Fruit fly (Drosophila melanogaster) whole organism, wandering third instar larva: ENCODE measurements around the gene EloA.

Experiments used
- Abd-B ChIP-seq: fragments of >200 bp; optimal IDR thresholded peaks from 2 replicates; lab custom pipeline; 2017; ENCODE audit warnings: missing biosample characterization, missing genetic modification characterization
- CrebA ChIP-seq: fragments of 200-800 bp; sonication (Bioruptor generic); optimal IDR thresholded peaks from 2 replicates; lab custom pipeline; 2016; ENCODE audit warnings: missing biosample characterization, mild to moderate bottlenecking, missing genetic modification characterization, borderline replicate concordance
- Dif ChIP-seq: fragments of 200-275, 200-300 bp; sonication (Bioruptor generic); optimal IDR thresholded peaks from 2 replicates; lab custom pipeline; 2018; ENCODE audit warnings: missing biosample characterization, missing genetic modification characterization; ENCODE audit not compliant: partially characterized antibody
- GATAd ChIP-seq: sonication (Bioruptor generic); optimal IDR thresholded peaks from 2 replicates; lab custom pipeline; 2016; ENCODE audit warnings: missing biosample characterization, missing genetic modification characterization
- HLH106 ChIP-seq: fragments of 200-800 bp; optimal IDR thresholded peaks from 3 replicates; lab custom pipeline; 2019; ENCODE audit warnings: missing biosample characterization, mild to moderate bottlenecking, missing genetic modification characterization, moderate library complexity
- Hnf4 ChIP-seq: fragments of 200-800 bp; sonication (Bioruptor generic); optimal IDR thresholded peaks from 2 replicates; lab custom pipeline; 2016; ENCODE audit warnings: missing biosample characterization, mild to moderate bottlenecking, missing genetic modification characterization
- Hr78 ChIP-seq: fragments of >200 bp; optimal IDR thresholded peaks from 2 replicates; lab custom pipeline; 2017; ENCODE audit warnings: missing biosample characterization, missing genetic modification characterization
- Hr83 ChIP-seq: fragments of 200-300 bp; sonication (Bioruptor generic); optimal IDR thresholded peaks from 2 replicates; lab custom pipeline; 2016; ENCODE audit warnings: missing biosample characterization, mild to moderate bottlenecking, missing genetic modification characterization, moderate library complexity; ENCODE audit not compliant: poor library complexity, severe bottlenecking
- Mio ChIP-seq: sonication (Bioruptor generic); optimal IDR thresholded peaks from 2 replicates; lab custom pipeline; 2016; ENCODE audit warnings: missing biosample characterization, missing genetic modification characterization
- Myc ChIP-seq: fragments of >200 bp; optimal IDR thresholded peaks from 2 replicates; lab custom pipeline; 2017
- OdsH ChIP-seq: fragments of 200-800 bp; sonication (Bioruptor generic); optimal IDR thresholded peaks from 2 replicates; lab custom pipeline; 2016; ENCODE audit warnings: missing biosample characterization, mild to moderate bottlenecking, missing genetic modification characterization
- Sp1 ChIP-seq: fragments of 200-800 bp; sonication (Bioruptor generic); optimal IDR thresholded peaks from 3 replicates; lab custom pipeline; 2019; ENCODE audit warnings: missing biosample characterization, mild to moderate bottlenecking, missing genetic modification characterization, moderate library complexity
- Vsx2 ChIP-seq: fragments of 200-300, 225-300 bp; sonication (Bioruptor generic); optimal IDR thresholded peaks from 2 replicates; lab custom pipeline; 2018; ENCODE audit warnings: missing biosample characterization, missing genetic modification characterization; ENCODE audit not compliant: partially characterized antibody
- br ChIP-seq: fragments of 200-800 bp; sonication (Bioruptor generic); optimal IDR thresholded peaks from 2 replicates; lab custom pipeline; 2016; ENCODE audit warnings: missing biosample characterization, missing genetic modification characterization
- brk ChIP-seq: fragments of 200-800 bp; sonication (Bioruptor generic); optimal IDR thresholded peaks from 2 replicates; lab custom pipeline; 2016; ENCODE audit warnings: missing biosample characterization, mild to moderate bottlenecking, missing genetic modification characterization
- dl ChIP-seq, 2 experiments: fragments of 175-275, 200-275 bp in 1 of 2; fragments of 200-275 bp in 1 of 2; sonication (Bioruptor generic); optimal IDR thresholded peaks; lab custom pipeline; 2018; ENCODE audit warnings: mild to moderate bottlenecking in 2 of 2, missing biosample characterization in 2 of 2, missing genetic modification characterization in 2 of 2, moderate library complexity in 2 of 2; ENCODE audit not compliant: partially characterized antibody in 2 of 2, insufficient read depth in 1 of 2
- dmrt93B ChIP-seq: fragments of 200-800 bp; sonication (Bioruptor generic); optimal IDR thresholded peaks from 2 replicates; lab custom pipeline; 2018; ENCODE audit warnings: missing biosample characterization, mild to moderate bottlenecking, missing genetic modification characterization
- dsf ChIP-seq: sonication (Bioruptor generic); optimal IDR thresholded peaks from 2 replicates; lab custom pipeline; 2016; ENCODE audit warnings: missing biosample characterization, missing genetic modification characterization, borderline replicate concordance
- ey ChIP-seq: fragments of 200-800 bp; sonication (Bioruptor generic); optimal IDR thresholded peaks from 2 replicates; lab custom pipeline; 2016; ENCODE audit warnings: missing biosample characterization, missing genetic modification characterization
- fru ChIP-seq: fragments of 200-800 bp; sonication (Bioruptor generic); optimal IDR thresholded peaks from 3 replicates; lab custom pipeline; 2016; ENCODE audit warnings: missing biosample characterization, mild to moderate bottlenecking, missing genetic modification characterization
- h ChIP-seq: fragments of 200-800 bp; sonication (Bioruptor generic); optimal IDR thresholded peaks from 3 replicates; lab custom pipeline; 2016; ENCODE audit warnings: missing biosample characterization, mild to moderate bottlenecking, missing genetic modification characterization
- lola ChIP-seq: fragments of >200 bp; optimal IDR thresholded peaks from 2 replicates; lab custom pipeline; 2017; ENCODE audit warnings: missing biosample characterization, missing genetic modification characterization
- pan ChIP-seq: fragments of >200 bp; optimal IDR thresholded peaks from 2 replicates; lab custom pipeline; 2017
- psq ChIP-seq: fragments of 200-800 bp; sonication (Bioruptor generic); optimal IDR thresholded peaks from 3 replicates; lab custom pipeline; 2017; ENCODE audit warnings: missing biosample characterization, mild to moderate bottlenecking, missing genetic modification characterization, moderate library complexity
- sage ChIP-seq: fragments of 200-800 bp; sonication (Bioruptor generic); optimal IDR thresholded peaks from 2 replicates; lab custom pipeline; 2016; ENCODE audit warnings: missing biosample characterization, mild to moderate bottlenecking, missing genetic modification characterization
- sv ChIP-seq: fragments of 200-800 bp; sonication (Bioruptor generic); optimal IDR thresholded peaks from 3 replicates; lab custom pipeline; 2016; ENCODE audit warnings: missing biosample characterization, missing genetic modification characterization
- tai ChIP-seq: sonication (Bioruptor generic); optimal IDR thresholded peaks from 2 replicates; lab custom pipeline; 2016; ENCODE audit warnings: missing biosample characterization, missing genetic modification characterization
- woc ChIP-seq: sonication (Bioruptor generic); optimal IDR thresholded peaks from 2 replicates; lab custom pipeline; 2016; ENCODE audit warnings: missing biosample characterization, mild to moderate bottlenecking, missing genetic modification characterization

The EloA gene

dm6 chr3R:23280806-23281257 lies 29.5 kb downstream of the EloA start, which contains the start of the genes orb and Cdc16 (continued):
- TF ChIP-seq Mio (GFP tag; lab: Kevin White, UChicago) (no peak), dl (GFP tag; optimal IDR thresholded peaks at IDR 0.05; lab: Kevin White, UChicago; ENCODE audit: insufficient read depth in 1 of 2, partially characterized antibody in 2 of 2) (no peak), Dif (GFP tag; lab: Kevin White, UChicago) (no peak), h (GFP tag; lab: Kevin White, UChicago) (peak; percentile 88), psq (peak; percentile 82), Hr83 (GFP tag; lab: Kevin White, UChicago) (peak; percentile 95), Myc (lab: Kevin White, UChicago) (no peak), ey (GFP tag; lab: Kevin White, UChicago) (peak; percentile 79)

dm6 chr3R:23283702-23284101 lies 32.3 kb downstream of the EloA start, which contains the start of gene CG6763:
CG6763 (plus strand) TSS chr3R:23284002.
- TF ChIP-seq br, result no peak
- TF ChIP-seq Hr78, result no peak

- TF ChIP-seq HLH106 (no peak), CrebA (GFP tag; lab: Kevin White, UChicago) (no peak), GATAd (GFP tag; lab: Kevin White, UChicago) (no peak), brk (GFP tag; lab: Kevin White, UChicago) (no peak), Dif (GFP tag; lab: Kevin White, UChicago) (no peak), sv (GFP tag; lab: Kevin White, UChicago) (no peak), tai (GFP tag; lab: Kevin White, UChicago) (no peak), dsf (GFP tag; lab: Kevin White, UChicago) (no peak), pan (no peak), Hr83 (GFP tag; lab: Kevin White, UChicago) (no peak)
These were observed 32.9 kb downstream of the EloA start for dm6 chr3R:23284256-23284655.

- no peak for TF ChIP-seq pan
- TF ChIP-seq Hnf4 (GFP tag; lab: Kevin White, UChicago), result no peak
- TF ChIP-seq dsf (GFP tag; lab: Kevin White, UChicago), result no peak
- TF ChIP-seq Myc (lab: Kevin White, UChicago), result no peak
- TF ChIP-seq HLH106, result no peak
- no peak for TF ChIP-seq Hr78
- TF ChIP-seq woc (GFP tag; lab: Kevin White, UChicago), result no peak
- TF ChIP-seq lola (GFP tag; lab: Kevin White, UChicago), result no peak
These were observed 36.6 kb downstream of the EloA start, which contains the start of gene wam for dm6 chr3R:23287951-23288350. wam (minus strand) TSS chr3R:23288051.

dm6 chr3R:23290089-23290488 lies 38.7 kb downstream of the EloA start, which contains the start of gene bb8:
bb8 (minus strand) TSS chr3R:23290189.
- no peak for TF ChIP-seq sage (GFP tag; lab: Kevin White, UChicago)
- no peak for TF ChIP-seq Vsx2 (GFP tag; lab: Kevin White, UChicago)
- TF ChIP-seq brk (GFP tag; lab: Kevin White, UChicago), result no peak
- no peak for TF ChIP-seq Hr78
- TF ChIP-seq Abd-B (GFP tag; lab: Kevin White, UChicago), result no peak
- TF ChIP-seq Myc (lab: Kevin White, UChicago), result no peak
- TF ChIP-seq tai (GFP tag; lab: Kevin White, UChicago), result no peak
- TF ChIP-seq fru (GFP tag; lab: Kevin White, UChicago), result no peak
- no peak for TF ChIP-seq sv (GFP tag; lab: Kevin White, UChicago)
- no peak for TF ChIP-seq Sp1 (GFP tag; lab: Kevin White, UChicago)
- TF ChIP-seq dmrt93B, result no peak
- TF ChIP-seq CrebA (GFP tag; lab: Kevin White, UChicago), result no peak
- no peak for TF ChIP-seq HLH106

- TF ChIP-seq dl (GFP tag; optimal IDR thresholded peaks at IDR 0.05; lab: Kevin White, UChicago; ENCODE audit: insufficient read depth in 1 of 2, partially characterized antibody in 2 of 2), result no peak
- no peak for TF ChIP-seq sv (GFP tag; lab: Kevin White, UChicago)
- TF ChIP-seq fru (GFP tag; lab: Kevin White, UChicago), result no peak
- TF ChIP-seq Mio (GFP tag; lab: Kevin White, UChicago), result no peak
- TF ChIP-seq OdsH, result no peak
These were observed 40.9 kb downstream of the EloA start for dm6 chr3R:23292267-23292666.
